Worm (Caenorhabditis elegans) whole organism, young adult: ENCODE data around the gene W02B3.4.
A peak's percentile ranks its signal among the peaks of the same experiment; 100 is the strongest.

Experiments
- D2030.7 ChIP-seq: fragments of 200-800 bp; sonication (Bioruptor generic); IDR thresholded peaks from 2 replicates; pipeline ENCODE4 v1.3.6; 2022; ENCODE audit warnings: missing genetic modification reagents, missing genetic modification characterization, missing compliant biosample characterization
- F57C9.4 ChIP-seq: sonication (generic microtip); optimal IDR thresholded peaks from 2 replicates; lab custom pipeline; 2017; ENCODE audit warnings: mild to moderate bottlenecking, missing genetic modification characterization, missing compliant biosample characterization
- T07F8.4 ChIP-seq: sonication (generic microtip); optimal IDR thresholded peaks from 2 replicates; lab custom pipeline; 2016; ENCODE audit warnings: mild to moderate bottlenecking, missing genetic modification characterization, moderate library complexity, missing compliant biosample characterization
- akir-1 ChIP-seq: fragments of 200-800 bp; sonication (Bioruptor generic); optimal IDR thresholded peaks from 2 replicates; lab custom pipeline; 2018; ENCODE audit warnings: mild to moderate bottlenecking, missing genetic modification characterization, moderate library complexity, missing compliant biosample characterization
- atf-7 ChIP-seq: sonication (generic microtip); optimal IDR thresholded peaks from 2 replicates; lab custom pipeline; 2017; ENCODE audit warnings: mild to moderate bottlenecking, missing genetic modification characterization, missing compliant biosample characterization
- attf-5 ChIP-seq: fragments of 200-800 bp; sonication (Bioruptor generic); optimal IDR thresholded peaks from 2 replicates; lab custom pipeline; 2018; ENCODE audit warnings: mild to moderate bottlenecking, missing genetic modification characterization, missing compliant biosample characterization
- attf-6 ChIP-seq: fragments of 200-800 bp; sonication (Bioruptor generic); IDR thresholded peaks from 2 replicates; pipeline ENCODE4 v1.3.6; 2022; ENCODE audit warnings: missing genetic modification reagents, missing genetic modification characterization, missing compliant biosample characterization
- cebp-1 ChIP-seq, 2 experiments: fragments of 200-800 bp in 1 of 2; sonication (Bioruptor generic) in 1 of 2; sonication (generic microtip) in 1 of 2; IDR thresholded peaks in 1 of 2; optimal IDR thresholded peaks in 1 of 2; 2 replicates each; pipeline versions ENCODE4 v1.3.6 to Lab custom; 2017 to 2022; ENCODE audit warnings: missing compliant biosample characterization in 2 of 2, missing genetic modification characterization in 2 of 2, mild to moderate bottlenecking in 1 of 2, missing genetic modification reagents in 1 of 2, moderate library complexity in 1 of 2
- ceh-40 ChIP-seq: fragments of 200-800 bp; sonication (Bioruptor generic); IDR thresholded peaks from 2 replicates; pipeline ENCODE4 v1.3.6; 2022; ENCODE audit warnings: missing genetic modification characterization, missing compliant biosample characterization
- ceh-91 ChIP-seq: fragments of 200-800 bp; sonication (Bioruptor generic); IDR thresholded peaks from 2 replicates; pipeline ENCODE4 v1.3.6; 2022; ENCODE audit warnings: missing genetic modification reagents, missing genetic modification characterization, missing compliant biosample characterization
- chd-7 ChIP-seq: sonication (generic microtip); optimal IDR thresholded peaks from 2 replicates; lab custom pipeline; 2016; ENCODE audit warnings: mild to moderate bottlenecking, missing genetic modification characterization, moderate library complexity, missing compliant biosample characterization
- die-1 ChIP-seq: sonication (generic microtip); optimal IDR thresholded peaks from 2 replicates; lab custom pipeline; 2016; ENCODE audit warnings: missing genotype, mild to moderate bottlenecking, missing genetic modification characterization, missing compliant biosample characterization
- dox-1 ChIP-seq: fragments of 200-800 bp; sonication (Bioruptor generic); IDR thresholded peaks from 2 replicates; pipeline ENCODE4 v1.3.6; 2022; ENCODE audit warnings: missing genetic modification reagents, missing genetic modification characterization, missing compliant biosample characterization
- efl-1 ChIP-seq: fragments of 150-350 bp; optimal IDR thresholded peaks from 2 replicates; lab custom pipeline; 2014; ENCODE audit warnings: missing biosample characterization, missing genetic modification reagents, missing genetic modification characterization
- him-1 ChIP-seq: sonication (generic microtip); optimal IDR thresholded peaks from 2 replicates; lab custom pipeline; 2016; ENCODE audit warnings: missing genotype, missing genetic modification reagents, missing genetic modification characterization, missing compliant biosample characterization
- hlh-12 ChIP-seq: sonication (generic microtip); optimal IDR thresholded peaks from 2 replicates; lab custom pipeline; 2016; ENCODE audit warnings: missing genetic modification characterization, missing compliant biosample characterization
- hmg-1.2 ChIP-seq: fragments of 200-800 bp; sonication (Bioruptor generic); IDR thresholded peaks from 2 replicates; pipeline ENCODE4 v1.3.6; 2022; ENCODE audit warnings: missing genetic modification reagents, missing genetic modification characterization, missing compliant biosample characterization
- lin-40 ChIP-seq: sonication (generic microtip); optimal IDR thresholded peaks from 2 replicates; lab custom pipeline; 2016; ENCODE audit warnings: missing genetic modification characterization, mild to moderate bottlenecking, missing compliant biosample characterization, missing genotype, missing genetic modification reagents
- lsl-1 ChIP-seq: fragments of 200-800 bp; sonication (Bioruptor generic); optimal IDR thresholded peaks from 2 replicates; lab custom pipeline; 2018; ENCODE audit warnings: mild to moderate bottlenecking, missing genetic modification characterization, moderate library complexity, missing compliant biosample characterization
- madf-10 ChIP-seq: sonication (generic microtip); optimal IDR thresholded peaks from 2 replicates; lab custom pipeline; 2016; ENCODE audit warnings: mild to moderate bottlenecking, missing genetic modification characterization, missing compliant biosample characterization
- mcd-1 ChIP-seq: fragments of 200-800 bp; sonication (Bioruptor generic); IDR thresholded peaks from 2 replicates; pipeline ENCODE4 v1.3.6; 2022; ENCODE audit warnings: missing genetic modification reagents, missing genetic modification characterization, missing compliant biosample characterization
- mes-4 ChIP-seq: sonication (generic microtip); optimal IDR thresholded peaks from 2 replicates; lab custom pipeline; 2016; ENCODE audit warnings: missing genotype, missing genetic modification characterization, missing compliant biosample characterization
- nfya-1 ChIP-seq: sonication (generic microtip); optimal IDR thresholded peaks from 2 replicates; lab custom pipeline; 2017; ENCODE audit warnings: antibody characterized with exemption, missing compliant biosample characterization, missing genetic modification characterization, borderline replicate concordance; ENCODE audit not compliant: insufficient read depth
- rcor-1 ChIP-seq: fragments of 200-800 bp; sonication (Bioruptor generic); IDR thresholded peaks from 2 replicates; pipeline ENCODE4 v1.3.6; 2022; ENCODE audit warnings: missing genetic modification reagents, missing genetic modification characterization, missing compliant biosample characterization
- repo-1 ChIP-seq: sonication (generic microtip); optimal IDR thresholded peaks from 2 replicates; lab custom pipeline; 2017; ENCODE audit warnings: mild to moderate bottlenecking, missing genetic modification characterization, missing compliant biosample characterization
- sea-2 ChIP-seq: fragments of 200-800 bp; sonication (Bioruptor generic); IDR thresholded peaks from 2 replicates; pipeline ENCODE4 v1.3.6; 2022; ENCODE audit warnings: missing genetic modification characterization, missing compliant biosample characterization
- somi-1 ChIP-seq: fragments of 200-800 bp; sonication (Bioruptor generic); optimal IDR thresholded peaks from 2 replicates; lab custom pipeline; 2018; ENCODE audit warnings: mild to moderate bottlenecking, missing genetic modification characterization, missing compliant biosample characterization
- ztf-18 ChIP-seq: sonication (generic microtip); optimal IDR thresholded peaks from 2 replicates; lab custom pipeline; 2016; ENCODE audit warnings: missing genotype, mild to moderate bottlenecking, missing genetic modification characterization, missing compliant biosample characterization
- ztf-26 ChIP-seq: sonication (generic microtip); optimal IDR thresholded peaks from 2 replicates; lab custom pipeline; 2017; ENCODE audit warnings: missing genetic modification characterization, missing compliant biosample characterization

The W02B3.4 gene

DNA sequence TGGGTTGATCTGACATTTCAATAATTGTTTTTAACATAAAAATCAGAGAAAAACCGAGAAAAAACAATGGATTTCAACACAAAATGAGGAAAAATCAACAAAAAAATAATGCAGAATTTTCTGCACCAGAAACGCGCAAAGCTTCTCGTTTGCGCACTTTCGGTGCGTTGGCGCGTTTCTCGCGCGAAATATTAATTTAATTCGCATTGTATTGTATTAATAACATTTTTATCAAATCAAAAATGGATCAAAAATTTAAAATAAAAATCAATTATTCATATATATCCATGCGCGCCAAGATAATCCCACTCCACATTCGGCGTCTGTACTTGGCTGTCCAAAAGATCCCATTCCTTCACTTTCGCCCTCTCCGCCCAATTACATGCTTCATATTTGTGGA, 48.6 kb downstream of the W02B3.4 start, which contains the start of gene fem-2:
Gene fem-2, minus strand, starts transcription at position 9 of the 400 bp plus-strand sequence.
- peak; percentile 28; the same call in 1 of the 2 replicates for TF ChIP-seq D2030.7
- peak; percentile 13; the same call in 1 of the 2 replicates for TF ChIP-seq hmg-1.2 (GFP tag; lab: Robert Waterston, UW)
- peak; percentile 31 for TF ChIP-seq lin-40 (tag; lab: Kevin White, UChicago)
- TF ChIP-seq hlh-12 (tag; lab: Kevin White, UChicago), result no peak
- peak; percentile 66 for TF ChIP-seq mcd-1
- peak; percentile 91 for TF ChIP-seq ztf-18
- peak; percentile 35 for TF ChIP-seq lsl-1 (GFP tag; lab: Kevin White, UChicago)
- no peak for TF ChIP-seq T07F8.4 (tag; lab: Kevin White, UChicago)
- TF ChIP-seq attf-6, result no peak
- peak; percentile 36 for TF ChIP-seq efl-1
- TF ChIP-seq rcor-1, result no peak
- TF ChIP-seq cebp-1 (GFP tag; IDR thresholded peaks at IDR 0.05; lab: Robert Waterston, UW), result no peak
- TF ChIP-seq cebp-1 (tag; optimal IDR thresholded peaks at IDR 0.05; lab: Kevin White, UChicago), result peak; percentile 26
- TF ChIP-seq repo-1 (tag; lab: Kevin White, UChicago), result no peak
- peak; percentile 2 for TF ChIP-seq attf-5 (GFP tag; lab: Kevin White, UChicago)
- TF ChIP-seq chd-7, result no peak
- TF ChIP-seq somi-1, result no peak

DNA sequence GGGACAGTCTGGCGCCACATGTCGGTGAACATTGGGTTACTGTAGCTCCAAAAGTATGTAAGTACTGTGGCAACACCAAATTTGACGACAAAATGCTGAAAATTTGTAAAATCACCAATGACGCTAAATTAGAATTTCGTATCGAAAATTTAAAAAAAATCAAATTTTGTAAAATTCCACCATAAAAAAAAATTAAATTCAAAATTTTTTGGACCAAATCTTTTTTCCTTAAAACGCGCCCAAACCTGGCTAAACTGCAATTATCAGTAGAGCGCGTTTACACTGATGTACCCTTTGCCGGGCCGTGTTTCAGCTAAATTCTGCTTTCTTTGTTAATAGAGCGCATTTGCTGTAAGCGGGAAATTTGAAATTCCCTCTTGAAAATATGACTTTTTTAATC, 51.8 kb downstream of the W02B3.4 start, which contains the start of gene T19C3.6:
Gene T19C3.6, minus strand, starts transcription at position 101 of the 400 bp plus-strand sequence.
- TF ChIP-seq nfya-1 (tag; lab: Kevin White, UChicago), result no peak
- TF ChIP-seq mcd-1, result peak; percentile 45; the same call in 1 of the 2 replicates
- TF ChIP-seq him-1 (tag; lab: Kevin White, UChicago), result peak; percentile 35
- no peak for TF ChIP-seq somi-1
- no peak for TF ChIP-seq akir-1 (GFP tag; lab: Kevin White, UChicago)
- TF ChIP-seq dox-1, result no peak
- TF ChIP-seq ztf-26 (tag; lab: Kevin White, UChicago), result no peak
- TF ChIP-seq atf-7 (tag; lab: Kevin White, UChicago), result no peak
- TF ChIP-seq sea-2 (GFP tag; lab: Robert Waterston, UW), result no peak
- TF ChIP-seq ceh-91 (GFP tag; lab: Robert Waterston, UW), result no peak
- no peak for TF ChIP-seq mes-4 (tag; lab: Kevin White, UChicago)
- TF ChIP-seq die-1, result no peak
- no peak for TF ChIP-seq madf-10 (tag; lab: Kevin White, UChicago)
- TF ChIP-seq lsl-1 (GFP tag; lab: Kevin White, UChicago), result peak; percentile 36
- TF ChIP-seq ceh-40 (GFP tag; lab: Robert Waterston, UW), result no peak
- no peak for TF ChIP-seq F57C9.4 (tag; lab: Kevin White, UChicago)
- TF ChIP-seq, all 124 proteins: peak for 3
